Worm (Caenorhabditis elegans) whole organism, L4 larva: Measurements from ENCODE around the gene Y56A3A.28.
A peak's percentile ranks its signal among the peaks of the same experiment; 100 is the strongest.

Experiments
- D1046.2 ChIP-seq: fragments of 200-800 bp; sonication (Bioruptor generic); IDR thresholded peaks from 2 replicates; pipeline ENCODE4 v1.3.6; 2022; ENCODE audit warnings: missing genetic modification characterization, missing compliant biosample characterization
- F10B5.3 ChIP-seq: sonication (generic microtip); optimal IDR thresholded peaks from 2 replicates; lab custom pipeline; 2016; ENCODE audit warnings: mild to moderate bottlenecking, missing genetic modification characterization, missing compliant biosample characterization
- F26F4.8 ChIP-seq: fragments of 200-800 bp; sonication (Bioruptor generic); conservative IDR thresholded peaks from 2 replicates; pipeline ENCODE4 v1.3.6; 2022; ENCODE audit warnings: missing genetic modification characterization, missing compliant biosample characterization
- F49E8.2 ChIP-seq: sonication (generic microtip); optimal IDR thresholded peaks from 2 replicates; lab custom pipeline; 2016; ENCODE audit warnings: missing compliant biosample characterization, mild to moderate bottlenecking, missing genetic modification characterization, borderline replicate concordance
- T20F7.1 ChIP-seq: fragments of 200-800 bp; sonication (Bioruptor generic); optimal IDR thresholded peaks from 2 replicates; lab custom pipeline; 2018; ENCODE audit warnings: mild to moderate bottlenecking, missing genetic modification characterization, missing compliant biosample characterization
- Y5F2A.4 ChIP-seq: fragments of 200-800 bp; sonication (Bioruptor generic); optimal IDR thresholded peaks from 2 replicates; lab custom pipeline; 2018; ENCODE audit warnings: mild to moderate bottlenecking, missing genetic modification characterization, missing compliant biosample characterization
- Y75B8A.6 ChIP-seq: fragments of 200-800 bp; sonication (Bioruptor generic); IDR thresholded peaks from 2 replicates; pipeline ENCODE4 v1.3.6; 2022; ENCODE audit warnings: missing genetic modification reagents, missing genetic modification characterization, missing compliant biosample characterization
- ZK337.2 ChIP-seq: fragments of 200-800 bp; sonication (Bioruptor generic); IDR thresholded peaks from 2 replicates; pipeline ENCODE4 v1.3.6; 2022; ENCODE audit warnings: missing genetic modification reagents, missing genetic modification characterization, missing compliant biosample characterization
- aly-2 ChIP-seq: sonication (generic microtip); optimal IDR thresholded peaks from 2 replicates; lab custom pipeline; 2018; ENCODE audit warnings: missing biosample characterization, missing genetic modification characterization
- ceh-44 ChIP-seq: fragments of 200-800 bp; sonication (Bioruptor generic); IDR thresholded peaks from 2 replicates; pipeline ENCODE4 v1.3.6; 2022; ENCODE audit warnings: missing genetic modification reagents, missing genetic modification characterization, missing compliant biosample characterization
- ceh-62 ChIP-seq: sonication (generic microtip); optimal IDR thresholded peaks from 2 replicates; lab custom pipeline; 2017; ENCODE audit warnings: missing biosample characterization, missing genetic modification characterization
- ceh-82 ChIP-seq: sonication (generic microtip); optimal IDR thresholded peaks from 2 replicates; lab custom pipeline; 2017; ENCODE audit warnings: missing biosample characterization, missing genetic modification characterization
- cey-2 ChIP-seq: sonication (generic microtip); optimal IDR thresholded peaks from 3 replicates; lab custom pipeline; 2017; ENCODE audit warnings: missing genetic modification characterization, mild to moderate bottlenecking, missing compliant biosample characterization, antibody characterized with exemption, borderline replicate concordance; ENCODE audit not compliant: insufficient read depth
- ctbp-1 ChIP-seq: fragments of 200-800 bp; sonication (Bioruptor generic); IDR thresholded peaks from 2 replicates; pipeline ENCODE4 v1.3.6; 2022; ENCODE audit warnings: missing genetic modification reagents, missing genetic modification characterization, missing compliant biosample characterization
- daf-12 ChIP-seq: fragments of 150-350 bp; optimal IDR thresholded peaks from 2 replicates; lab custom pipeline; 2014; ENCODE audit warnings: missing biosample characterization, missing genetic modification reagents, missing genetic modification characterization
- daf-16 ChIP-seq, 3 experiments: sonication (generic microtip); optimal IDR thresholded peaks; 2 replicates each; lab custom pipeline; 2016 to 2017; ENCODE audit warnings: missing genetic modification characterization in 3 of 3, missing genetic modification reagents in 3 of 3, mild to moderate bottlenecking in 2 of 3, missing compliant biosample characterization in 2 of 3, missing biosample characterization in 1 of 3, moderate library complexity in 1 of 3
- daf-19 ChIP-seq: fragments of 200-800 bp; sonication (Bioruptor generic); conservative IDR thresholded peaks from 2 replicates; pipeline ENCODE4 v1.3.6; 2022; ENCODE audit warnings: missing genetic modification characterization, missing compliant biosample characterization
- dmd-8 ChIP-seq: fragments of 200-800 bp; sonication (Bioruptor generic); IDR thresholded peaks from 2 replicates; pipeline ENCODE4 v1.3.6; 2022; ENCODE audit warnings: missing genetic modification characterization, missing compliant biosample characterization
- dmd-9 ChIP-seq: fragments of 200-800 bp; sonication (Bioruptor generic); IDR thresholded peaks from 2 replicates; pipeline ENCODE4 v1.3.6; 2022; ENCODE audit warnings: missing genetic modification reagents, missing genetic modification characterization, missing compliant biosample characterization
- duxl-1 ChIP-seq: sonication (generic microtip); optimal IDR thresholded peaks from 2 replicates; lab custom pipeline; 2016; ENCODE audit warnings: mild to moderate bottlenecking, missing genetic modification characterization, moderate library complexity, missing compliant biosample characterization; ENCODE audit not compliant: poor library complexity
- egl-27 ChIP-seq: sonication (generic microtip); optimal IDR thresholded peaks from 3 replicates; lab custom pipeline; 2017; ENCODE audit warnings: missing biosample characterization, missing genetic modification reagents, missing genetic modification characterization
- egl-43 ChIP-seq: fragments of 200-800 bp; sonication (Bioruptor generic); IDR thresholded peaks from 2 replicates; pipeline ENCODE4 v1.3.6; 2022; ENCODE audit warnings: missing genetic modification reagents, missing genetic modification characterization, missing compliant biosample characterization
- lin-1 ChIP-seq: fragments of 200-800 bp; sonication (Bioruptor generic); IDR thresholded peaks from 2 replicates; pipeline ENCODE4 v1.3.6; 2022; ENCODE audit warnings: missing genetic modification reagents, missing genetic modification characterization, missing compliant biosample characterization
- lin-39 ChIP-seq: fragments of 150-350 bp; optimal IDR thresholded peaks from 2 replicates; lab custom pipeline; 2014; ENCODE audit warnings: missing biosample characterization, missing genetic modification reagents, missing genetic modification characterization
- lsy-2 ChIP-seq, 2 experiments: fragments of 150-350 bp in 1 of 2; sonication (generic microtip) in 1 of 2; optimal IDR thresholded peaks; 2 replicates each; lab custom pipeline; 2014 to 2017; ENCODE audit warnings: missing biosample characterization in 2 of 2, missing genetic modification characterization in 2 of 2
- madf-5 ChIP-seq, 2 experiments: fragments of 200-800 bp; sonication (Bioruptor generic); IDR thresholded peaks; 2 replicates each; pipeline ENCODE4 v1.3.6; 2022; ENCODE audit warnings: missing compliant biosample characterization in 2 of 2, missing genetic modification characterization in 2 of 2
- mdl-1 ChIP-seq, 2 experiments: fragments of 150-350 bp in 1 of 2; sonication (generic microtip) in 1 of 2; optimal IDR thresholded peaks; 2 replicates each; lab custom pipeline; 2014 to 2017; ENCODE audit warnings: missing biosample characterization in 2 of 2, missing genetic modification characterization in 2 of 2
- mdt-29 ChIP-seq: fragments of 200-800 bp; sonication (Bioruptor generic); IDR thresholded peaks from 2 replicates; pipeline ENCODE4 v1.3.6; 2022; ENCODE audit warnings: missing genetic modification reagents, missing genetic modification characterization, missing compliant biosample characterization
- nhr-10 ChIP-seq: fragments of 150-350 bp; optimal IDR thresholded peaks from 2 replicates; lab custom pipeline; 2014; ENCODE audit warnings: missing biosample characterization, missing genetic modification characterization
- nhr-11 ChIP-seq: fragments of 150-350 bp; optimal IDR thresholded peaks from 2 replicates; lab custom pipeline; 2014; ENCODE audit warnings: missing biosample characterization, missing genetic modification characterization
- nhr-237 ChIP-seq: sonication (generic microtip); optimal IDR thresholded peaks from 2 replicates; lab custom pipeline; 2017; ENCODE audit warnings: missing biosample characterization, missing genetic modification characterization
- nhr-28 ChIP-seq: fragments of 150-350 bp; optimal IDR thresholded peaks from 2 replicates; lab custom pipeline; 2014; ENCODE audit warnings: missing biosample characterization, missing genetic modification characterization
- nhr-41 ChIP-seq: fragments of 200-800 bp; sonication (Bioruptor generic); IDR thresholded peaks from 2 replicates; pipeline ENCODE4 v1.3.6; 2022; ENCODE audit warnings: missing genetic modification reagents, missing genetic modification characterization, missing compliant biosample characterization
- nhr-48 ChIP-seq: sonication (generic microtip); optimal IDR thresholded peaks from 2 replicates; lab custom pipeline; 2016; ENCODE audit warnings: mild to moderate bottlenecking, missing genetic modification characterization, missing compliant biosample characterization
- nhr-6 ChIP-seq: fragments of 150-350 bp; optimal IDR thresholded peaks from 2 replicates; lab custom pipeline; 2014; ENCODE audit warnings: missing biosample characterization, missing genetic modification characterization
- nhr-77 ChIP-seq: fragments of 150-350 bp; optimal IDR thresholded peaks from 2 replicates; lab custom pipeline; 2014; ENCODE audit warnings: missing biosample characterization, missing genetic modification characterization
- pha-4 ChIP-seq, 2 experiments: fragments of 150-350 bp in 1 of 2; fragments of 200-800 bp in 1 of 2; sonication (Bioruptor generic) in 1 of 2; IDR thresholded peaks in 1 of 2; optimal IDR thresholded peaks in 1 of 2; 2 replicates each; pipeline versions ENCODE4 v1.3.6 to Lab custom; 2014 to 2022; ENCODE audit warnings: missing genetic modification characterization in 2 of 2, missing genetic modification reagents in 2 of 2, missing biosample characterization in 1 of 2, missing compliant biosample characterization in 1 of 2
- pqm-1 ChIP-seq: sonication (generic microtip); optimal IDR thresholded peaks from 2 replicates; lab custom pipeline; 2017; ENCODE audit warnings: missing biosample characterization, missing genetic modification characterization
- saeg-2 ChIP-seq: fragments of 200-800 bp; sonication (Bioruptor generic); IDR thresholded peaks from 2 replicates; pipeline ENCODE4 v1.3.6; 2022; ENCODE audit warnings: missing genetic modification reagents, missing genetic modification characterization, missing compliant biosample characterization
- sdz-12 ChIP-seq: fragments of 200-800 bp; sonication (Bioruptor generic); optimal IDR thresholded peaks from 2 replicates; lab custom pipeline; 2018; ENCODE audit warnings: mild to moderate bottlenecking, missing genetic modification characterization, missing compliant biosample characterization
- spr-1 ChIP-seq: sonication (generic microtip); optimal IDR thresholded peaks from 2 replicates; lab custom pipeline; 2016; ENCODE audit warnings: mild to moderate bottlenecking, missing genetic modification characterization, missing compliant biosample characterization
- spr-3 ChIP-seq: fragments of 200-800 bp; sonication (Bioruptor generic); optimal IDR thresholded peaks from 2 replicates; lab custom pipeline; 2018; ENCODE audit warnings: mild to moderate bottlenecking, missing genetic modification characterization, missing compliant biosample characterization
- unc-62 ChIP-seq, 3 experiments: fragments of 150-350 bp in 1 of 3; sonication (generic microtip); optimal IDR thresholded peaks in 2 of 3; peaks in 1 of 3; 1 replicate in 1 of 3; 2 replicates in 2 of 3; lab custom pipeline; 2014 to 2017; ENCODE audit warnings: missing biosample characterization in 3 of 3, missing genetic modification characterization in 3 of 3, missing genetic modification reagents in 3 of 3, missing genotype in 1 of 3
- zag-1 ChIP-seq: fragments of 150-350 bp; optimal IDR thresholded peaks from 2 replicates; lab custom pipeline; 2014; ENCODE audit warnings: missing biosample characterization, missing genetic modification characterization
- zip-2 ChIP-seq: fragments of 150-350 bp; optimal IDR thresholded peaks from 2 replicates; lab custom pipeline; 2014; ENCODE audit warnings: missing biosample characterization, missing genetic modification characterization
- ztf-7 ChIP-seq: fragments of 150-350 bp; optimal IDR thresholded peaks from 2 replicates; lab custom pipeline; 2014; ENCODE audit warnings: missing biosample characterization, missing genetic modification characterization

Gene Y56A3A.28

DNA sequence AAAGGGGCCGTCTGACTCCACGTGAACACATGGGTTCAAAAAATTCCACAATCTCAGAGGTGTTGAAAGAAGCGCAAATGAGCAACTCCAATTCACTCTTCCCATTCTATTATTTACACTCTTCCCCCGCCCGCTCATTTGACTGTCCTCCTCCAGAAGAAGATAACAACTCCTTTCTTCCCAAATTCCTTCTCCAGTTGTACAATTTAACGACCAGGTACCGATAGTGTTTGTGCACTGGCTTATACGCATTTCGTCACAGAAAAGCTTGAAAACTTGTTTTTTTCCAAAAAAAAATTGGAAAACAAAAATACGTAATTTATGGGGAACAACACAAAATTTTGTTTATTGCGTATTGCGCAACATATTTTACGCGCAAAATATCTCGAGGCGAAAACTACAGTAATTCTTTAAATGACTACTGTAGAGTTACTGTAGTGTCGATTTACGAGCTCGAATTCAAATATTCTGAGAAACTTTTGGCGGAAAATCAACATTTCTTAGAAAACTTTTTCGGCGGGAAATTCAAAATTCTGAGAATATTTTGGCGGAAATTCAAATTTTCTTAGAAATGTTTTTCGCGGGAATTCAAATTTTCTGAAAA lies 21.8 kb downstream of the Y56A3A.28 start (continued):
- TF ChIP-seq daf-19 (GFP tag; lab: Robert Waterston, UW) (no peak), pqm-1 (tag; lab: Kevin White, UChicago) (peak; percentile 61), madf-5 (GFP tag; IDR thresholded peaks at IDR 0.05; lab: Robert Waterston, UW) (no peak), egl-27 (tag; lab: Kevin White, UChicago) (no peak), daf-16 (GFP tag; optimal IDR thresholded peaks at IDR 0.05; lab: Kevin White, UChicago) (no peak), daf-16 (tag; optimal IDR thresholded peaks at IDR 0.05; lab: Kevin White, UChicago) (peak; percentile 79), duxl-1 (no peak), spr-1 (tag; lab: Kevin White, UChicago) (no peak)

- TF ChIP-seq zip-2 (tag; lab: Kevin White, UChicago) (no peak), lin-39 (tag; lab: Kevin White, UChicago) (no peak), nhr-28 (tag; lab: Kevin White, UChicago) (peak; percentile 61), nhr-48 (no peak), F10B5.3 (tag; lab: Kevin White, UChicago) (no peak), daf-16 (GFP tag; optimal IDR thresholded peaks at IDR 0.05; lab: Kevin White, UChicago) (no peak), daf-16 (tag; optimal IDR thresholded peaks at IDR 0.05; lab: Kevin White, UChicago) (peak; percentile 26), cey-2 (tag; lab: Kevin White, UChicago) (no peak), mdt-29 (no peak), ctbp-1 (GFP tag; lab: Robert Waterston, UW) (no peak), D1046.2 (GFP tag; lab: Robert Waterston, UW) (no peak)
Observed at ce11 chrIII:11948437-11948836, 22.7 kb downstream of the Y56A3A.28 start.

- TF ChIP-seq egl-43 (GFP tag; lab: Robert Waterston, UW) = no peak
- TF ChIP-seq T20F7.1 (GFP tag; lab: Kevin White, UChicago) = no peak
- no peak for TF ChIP-seq saeg-2 (GFP tag; lab: Robert Waterston, UW)
- no peak for TF ChIP-seq ctbp-1 (GFP tag; lab: Robert Waterston, UW)
- TF ChIP-seq nhr-11 = no peak
- no peak for TF ChIP-seq dmd-8
- TF ChIP-seq nhr-41 (GFP tag; lab: Robert Waterston, UW) = no peak
- peak in 1 of 2 experiments; percentile 22 for TF ChIP-seq lsy-2 (tag; optimal IDR thresholded peaks at IDR 0.05; lab: Kevin White, UChicago)
- no peak for TF ChIP-seq lin-1 (GFP tag; lab: Robert Waterston, UW)
- no peak for TF ChIP-seq spr-3 (GFP tag; lab: Kevin White, UChicago)
- no peak for TF ChIP-seq ztf-7 (tag; lab: Kevin White, UChicago)
- no peak for TF ChIP-seq sdz-12 (GFP tag; lab: Kevin White, UChicago)
- TF ChIP-seq nhr-237 (tag; lab: Kevin White, UChicago) = no peak
- no peak for TF ChIP-seq nhr-77 (tag; lab: Kevin White, UChicago)
- TF ChIP-seq cey-2 (tag; lab: Kevin White, UChicago) = no peak
- TF ChIP-seq Y75B8A.6 (GFP tag; lab: Robert Waterston, UW) = no peak
- no peak for TF ChIP-seq ZK337.2 (GFP tag; lab: Robert Waterston, UW)
- no peak for TF ChIP-seq zag-1 (tag; lab: Kevin White, UChicago)
- TF ChIP-seq nhr-10 (tag; lab: Kevin White, UChicago) = no peak
- TF ChIP-seq unc-62 (GFP tag; optimal IDR thresholded peaks at IDR 0.05 in 1 of 2; lab: Kevin White, UChicago) = no peak
- TF ChIP-seq unc-62 (tag; optimal IDR thresholded peaks at IDR 0.05; lab: Kevin White, UChicago) = no peak
- TF ChIP-seq nhr-6 (tag; lab: Kevin White, UChicago) = peak; percentile 69
- TF ChIP-seq mdl-1 (tag; optimal IDR thresholded peaks at IDR 0.05; lab: Kevin White, UChicago) = no peak
- TF ChIP-seq lin-39 (tag; lab: Kevin White, UChicago) = no peak
- no peak for TF ChIP-seq dmd-9 (GFP tag; lab: Robert Waterston, UW)
- no peak for TF ChIP-seq F26F4.8 (GFP tag; lab: Robert Waterston, UW)
- no peak for TF ChIP-seq egl-27 (tag; lab: Kevin White, UChicago)
- TF ChIP-seq F49E8.2 (tag; lab: Kevin White, UChicago) = no peak
- no peak for TF ChIP-seq aly-2 (tag; lab: Kevin White, UChicago)
- TF ChIP-seq pha-4 (GFP tag; IDR thresholded peaks at IDR 0.05; lab: Robert Waterston, UW) = no peak
- peak; percentile 60 for TF ChIP-seq pha-4 (tag; optimal IDR thresholded peaks at IDR 0.05; lab: Kevin White, UChicago)
- no peak for TF ChIP-seq ceh-62 (tag; lab: Kevin White, UChicago)
- TF ChIP-seq ceh-44 (GFP tag; lab: Robert Waterston, UW) = no peak
- TF ChIP-seq daf-12 (tag; lab: Kevin White, UChicago) = no peak
- TF ChIP-seq Y5F2A.4 = no peak
- TF ChIP-seq ceh-82 (tag; lab: Kevin White, UChicago) = no peak
Observed at ce11 chrIII:11947527-11947926, 23.6 kb downstream of the Y56A3A.28 start.
